Worm (Caenorhabditis elegans) whole organism, L1 larva: ENCODE results near the gene Y11D7A.9.

Experiments used
- C04F5.9 ChIP-seq: sonication (generic microtip); optimal IDR thresholded peaks from 2 replicates; lab custom pipeline; 2016; ENCODE audit warnings: missing genetic modification characterization, missing compliant biosample characterization
- dpl-1 ChIP-seq, 3 experiments: fragments of 150-350 bp in 2 of 3; sonication (generic microtip) in 1 of 3; optimal IDR thresholded peaks; 2 replicates each; lab custom pipeline; 2014 to 2017; ENCODE audit warnings: missing biosample characterization in 3 of 3, missing genetic modification characterization in 3 of 3, missing genetic modification reagents in 3 of 3
- lin-13 ChIP-seq: fragments of 150-350 bp; optimal IDR thresholded peaks from 2 replicates; lab custom pipeline; 2014; ENCODE audit warnings: missing biosample characterization, missing genetic modification reagents, missing genetic modification characterization
- lin-35 ChIP-seq, 2 experiments: fragments of 150-350 bp; optimal IDR thresholded peaks; 2 replicates each; lab custom pipeline; 2014; ENCODE audit warnings: missing biosample characterization in 2 of 2, missing genetic modification characterization in 2 of 2, missing genetic modification reagents in 2 of 2
- mdl-1 ChIP-seq, 2 experiments: fragments of 150-350 bp; optimal IDR thresholded peaks; 2 replicates each; lab custom pipeline; 2014 to 2017; ENCODE audit warnings: missing biosample characterization in 2 of 2, missing genetic modification characterization in 2 of 2, inconsistent platforms in 1 of 2
- nhr-11 ChIP-seq: fragments of 150-350 bp; optimal IDR thresholded peaks from 2 replicates; lab custom pipeline; 2014; ENCODE audit warnings: missing biosample characterization, missing genetic modification characterization
- nhr-12 ChIP-seq: sonication (generic microtip); optimal IDR thresholded peaks from 2 replicates; lab custom pipeline; 2017; ENCODE audit warnings: missing biosample characterization, missing genetic modification characterization
- nhr-77 ChIP-seq: fragments of 150-350 bp; optimal IDR thresholded peaks from 2 replicates; lab custom pipeline; 2014; ENCODE audit warnings: missing biosample characterization, missing genetic modification characterization
- pqm-1 ChIP-seq: sonication (generic microtip); optimal IDR thresholded peaks from 3 replicates; lab custom pipeline; 2017; ENCODE audit warnings: missing biosample characterization, missing genetic modification characterization
- unc-130 ChIP-seq: fragments of 150-350 bp; optimal IDR thresholded peaks from 2 replicates; lab custom pipeline; 2017; ENCODE audit warnings: missing biosample characterization, missing genetic modification characterization, inconsistent platforms

ce11 chrIV:9266464-9266863, 10.5 kb upstream of the Y11D7A.9 start, which contains the start of gene Y11D7A.19:
- no peak for TF ChIP-seq nhr-77
- no peak for TF ChIP-seq pqm-1 (tag; lab: Kevin White, UChicago)
- no peak for TF ChIP-seq C04F5.9
- TF ChIP-seq lin-13 (GFP tag; lab: Kevin White, UChicago): no peak
- TF ChIP-seq dpl-1 (GFP tag; optimal IDR thresholded peaks at IDR 0.05; lab: Kevin White, UChicago): no peak
- no peak for TF ChIP-seq unc-130 (tag; lab: Kevin White, UChicago)
- no peak for TF ChIP-seq nhr-11 (tag; lab: Kevin White, UChicago)
- no peak for TF ChIP-seq lin-35 (GFP tag; optimal IDR thresholded peaks at IDR 0.05; lab: Kevin White, UChicago)
- TF ChIP-seq nhr-12 (tag; lab: Kevin White, UChicago): no peak
- no peak for TF ChIP-seq mdl-1 (tag; optimal IDR thresholded peaks at IDR 0.05; lab: Kevin White, UChicago)
